Fruit fly (Drosophila melanogaster) whole organism, embryonic: ENCODE data around the gene Sf3b1.

Source experiments
- CG10979 ChIP-seq: fragments of 200-800 bp; sonication (Bioruptor generic); optimal IDR thresholded peaks from 2 replicates; lab custom pipeline; 2018; ENCODE audit warnings: missing biosample characterization, mild to moderate bottlenecking, missing genetic modification characterization, moderate library complexity
- ERR ChIP-seq: fragments of 200-800 bp; sonication (Bioruptor generic); optimal IDR thresholded peaks from 2 replicates; lab custom pipeline; 2016; ENCODE audit warnings: missing biosample characterization, missing genetic modification characterization
- Lpt ChIP-seq: fragments of >200 bp; optimal IDR thresholded peaks from 2 replicates; lab custom pipeline; 2018; ENCODE audit warnings: missing biosample characterization, missing genetic modification characterization
- ato ChIP-seq: fragments of 200-800 bp; sonication (Bioruptor generic); IDR thresholded peaks from 2 replicates; pipeline ENCODE4 v1.3.6; 2022; ENCODE audit warnings: missing biosample characterization, missing genetic modification characterization; ENCODE audit not compliant: partially characterized antibody

dm6 chr2L:621101-621500 is 53.0 kb downstream of the Sf3b1 start, which contains the start of gene lectin-21Cb:
- TF ChIP-seq CG10979 (tag; lab: Kevin White, UChicago) (no peak), ERR (no peak), Lpt (GFP tag; lab: Kevin White, UChicago) (no peak), ato (GFP tag; lab: Robert Waterston, UW) (no peak)
